Fruit fly (Drosophila melanogaster) whole organism, embryonic: Measurements from ENCODE around the gene Polr3G.

Experiments used
- CG11695 ChIP-seq: fragments of 200-800 bp; sonication (Bioruptor generic); IDR thresholded peaks from 3 replicates; pipeline ENCODE4 v1.3.6; 2022; ENCODE audit warnings: missing biosample characterization, missing genetic modification characterization
- CG17385 ChIP-seq: fragments of 200-800 bp; sonication (Bioruptor generic); optimal IDR thresholded peaks from 3 replicates; lab custom pipeline; 2018; ENCODE audit warnings: missing biosample characterization, mild to moderate bottlenecking, missing genetic modification characterization
- Dip3 ChIP-seq: fragments of 200-800 bp; sonication (Bioruptor generic); optimal IDR thresholded peaks from 3 replicates; lab custom pipeline; 2016; ENCODE audit warnings: missing biosample characterization, missing genetic modification characterization
- ab ChIP-seq: fragments of 200-800 bp; sonication (Bioruptor generic); optimal IDR thresholded peaks from 2 replicates; lab custom pipeline; 2016; ENCODE audit warnings: missing biosample characterization, missing genetic modification characterization
- ara ChIP-seq: fragments of 200-800 bp; sonication (Bioruptor generic); IDR thresholded peaks from 2 replicates; pipeline ENCODE4 v1.3.6; 2022; ENCODE audit warnings: missing biosample characterization, missing genetic modification characterization
- esg ChIP-seq: fragments of 200-800 bp; sonication (Bioruptor generic); conservative IDR thresholded peaks from 2 replicates; pipeline ENCODE4 v1.3.6; 2022; ENCODE audit warnings: missing biosample characterization, missing genetic modification characterization
- fru ChIP-seq: fragments of >200 bp; optimal IDR thresholded peaks from 2 replicates; lab custom pipeline; 2017
- sc ChIP-seq, 3 experiments: fragments of >200 bp in 2 of 3; fragments of 200-800 bp in 1 of 3; sonication (Bioruptor generic) in 1 of 3; optimal IDR thresholded peaks; 2 replicates in 2 of 3; 3 replicates in 1 of 3; lab custom pipeline; 2017; ENCODE audit warnings: mild to moderate bottlenecking in 1 of 3, missing biosample characterization in 1 of 3, missing genetic modification characterization in 1 of 3, missing genetic modification reagents in 1 of 3
- sd ChIP-seq: fragments of 200-800 bp; sonication (Bioruptor generic); optimal IDR thresholded peaks from 3 replicates; lab custom pipeline; 2018; ENCODE audit warnings: missing biosample characterization, mild to moderate bottlenecking, missing genetic modification characterization, moderate library complexity

- no peak for TF ChIP-seq CG17385
- no peak for TF ChIP-seq Dip3 (GFP tag; lab: Kevin White, UChicago)
- no peak for TF ChIP-seq CG11695 (GFP tag; lab: Robert Waterston, UW)
- TF ChIP-seq ara, result no peak
- TF ChIP-seq ab (GFP tag; lab: Kevin White, UChicago), result no peak
- TF ChIP-seq esg (GFP tag; lab: Robert Waterston, UW), result no peak
- no peak for TF ChIP-seq sd (tag; lab: Kevin White, UChicago)
- no peak for TF ChIP-seq fru (lab: Kevin White, UChicago)
- no peak for TF ChIP-seq sc (optimal IDR thresholded peaks at IDR 0.05; lab: Kevin White, UChicago)
- no peak for TF ChIP-seq sc (GFP tag; optimal IDR thresholded peaks at IDR 0.05; lab: Kevin White, UChicago)
Observed at dm6 chr3L:17445629-17446431, 18.9 kb upstream of the Polr3G start.
